Worm (Caenorhabditis elegans): ENCODE measurements around the gene kup-1.
A peak's percentile ranks its signal among the peaks of the same experiment; 100 is the strongest.

The kup-1 gene

ce11 chrV:12040823-12041606 is at the start of gene kup-1, which contains the start of gene F10C2.4:
Gene kup-1, minus strand, starts transcription at chrV:12040873.
Gene F10C2.4, plus strand, starts transcription at chrV:12041556.
- peak; percentile 28 for TF ChIP-seq rbr-2 (tag; optimal IDR thresholded peaks at IDR 0.05)
- TF ChIP-seq php-3 (GFP tag; IDR thresholded peaks at IDR 0.05) = no peak
- no peak for TF ChIP-seq mdt-29 (GFP tag; IDR thresholded peaks at IDR 0.05)
- TF ChIP-seq T20F7.1 (GFP tag; optimal IDR thresholded peaks at IDR 0.05) = peak; percentile 60
- peak; percentile 88 for TF ChIP-seq nhr-6 (tag; optimal IDR thresholded peaks at IDR 0.05)
- no peak for TF ChIP-seq daf-8 (GFP tag; IDR thresholded peaks at IDR 0.05)
- TF ChIP-seq nhr-28 (tag; optimal IDR thresholded peaks at IDR 0.05) = peak; percentile 23
- no peak for TF ChIP-seq F44E2.7 (GFP tag; IDR thresholded peaks at IDR 0.05)
- TF ChIP-seq nhr-77 (tag; optimal IDR thresholded peaks at IDR 0.05) = no peak
- no peak for TF ChIP-seq F26F4.8 (GFP tag; conservative IDR thresholded peaks at IDR 0.05)
- no peak for TF ChIP-seq T26A8.4 (GFP tag; IDR thresholded peaks at IDR 0.05)
- TF ChIP-seq lin-38 (GFP tag; IDR thresholded peaks at IDR 0.05) = peak; percentile 88
- no peak for TF ChIP-seq daf-16 (GFP tag; optimal IDR thresholded peaks at IDR 0.05)
- TF ChIP-seq daf-16 (tag; optimal IDR thresholded peaks at IDR 0.05) = peak; percentile 17
- peak; percentile 16 for TF ChIP-seq nhr-11 (tag; optimal IDR thresholded peaks at IDR 0.05)
- TF ChIP-seq aha-1 (tag) = peak; percentile 78
- TF ChIP-seq dpl-1 (GFP tag; optimal IDR thresholded peaks at IDR 0.05) = peak; percentile 91
- TF ChIP-seq mes-2 (tag; optimal IDR thresholded peaks at IDR 0.05; ENCODE audit: poor library complexity, severe bottlenecking) = peak; percentile 51
- TF ChIP-seq zip-2 (tag; optimal IDR thresholded peaks at IDR 0.05) = no peak

- TF ChIP-seq unc-39 (tag; optimal IDR thresholded peaks at IDR 0.05) (no peak), egl-27 (tag; optimal IDR thresholded peaks at IDR 0.05) (no peak), lim-7 (GFP tag; IDR thresholded peaks at IDR 0.05) (no peak), ces-1 (GFP tag; optimal IDR thresholded peaks at IDR 0.05) (no peak)
These were observed 48.1 kb upstream of the kup-1 start, which contains the start of gene R07B7.12 for ce11 chrV:12088773-12089172. Gene R07B7.12, plus strand, starts transcription at chrV:12089073.

- no peak for TF ChIP-seq dmd-6 (GFP tag; IDR thresholded peaks at IDR 0.05)
- TF ChIP-seq ctbp-1 (GFP tag; IDR thresholded peaks at IDR 0.05) = no peak
- TF ChIP-seq nhr-111 (GFP tag; optimal IDR thresholded peaks at IDR 0.05) = no peak
- TF ChIP-seq mdl-1 (tag; optimal IDR thresholded peaks at IDR 0.05) = no peak
- no peak for TF ChIP-seq hlh-11 (tag; optimal IDR thresholded peaks at IDR 0.05)
- no peak for TF ChIP-seq pqm-1 (tag; optimal IDR thresholded peaks at IDR 0.05)
- no peak for TF ChIP-seq pha-4 (GFP tag; IDR thresholded peaks at IDR 0.05)
- no peak for TF ChIP-seq pha-4 (tag; optimal IDR thresholded peaks at IDR 0.05)
These were observed 46.3 kb upstream of the kup-1 start, which contains the start of gene gana-1 for ce11 chrV:12086934-12087333. Gene gana-1, plus strand, starts transcription at chrV:12087234.

- TF ChIP-seq nhr-102 (tag; optimal IDR thresholded peaks at IDR 0.05) (no peak), aha-1 (tag) (no peak), dmd-9 (GFP tag; IDR thresholded peaks at IDR 0.05) (no peak), ceh-62 (tag; optimal IDR thresholded peaks at IDR 0.05) (no peak), nhr-48 (tag; optimal IDR thresholded peaks at IDR 0.05) (no peak), hlh-11 (tag; optimal IDR thresholded peaks at IDR 0.05) (no peak), hif-1 (tag; optimal IDR thresholded peaks at IDR 0.05) (no peak), unc-130 (GFP tag; optimal IDR thresholded peaks at IDR 0.05) (no peak), T26A8.4 (GFP tag; IDR thresholded peaks at IDR 0.05) (no peak), Y75B8A.6 (GFP tag; IDR thresholded peaks at IDR 0.05) (no peak), nhr-11 (tag; optimal IDR thresholded peaks at IDR 0.05) (no peak)
These were observed 45.4 kb upstream of the kup-1 start for ce11 chrV:12085867-12086634.
